Worm (Caenorhabditis elegans) whole organism, early embryonic: ENCODE results near the gene D2062.1.

ENCODE experiments used
- B0310.2 ChIP-seq: sonication (generic microtip); optimal IDR thresholded peaks from 2 replicates; lab custom pipeline; 2016; ENCODE audit warnings: mild to moderate bottlenecking, missing genetic modification characterization, missing compliant biosample characterization
- F13C5.2 ChIP-seq: sonication (generic microtip); optimal IDR thresholded peaks from 2 replicates; lab custom pipeline; 2017; ENCODE audit warnings: mild to moderate bottlenecking, missing genetic modification characterization, inconsistent platforms, missing compliant biosample characterization
- aly-1 ChIP-seq: sonication (generic microtip); optimal IDR thresholded peaks from 2 replicates; lab custom pipeline; 2016; ENCODE audit warnings: missing genetic modification characterization, missing compliant biosample characterization
- ama-1 ChIP-seq: fragments of 150-350 bp; optimal IDR thresholded peaks from 2 replicates; lab custom pipeline; 2014
- ceh-13 ChIP-seq: fragments of 200-800 bp; sonication (Bioruptor generic); optimal IDR thresholded peaks from 2 replicates; lab custom pipeline; 2018; ENCODE audit warnings: mild to moderate bottlenecking, missing genetic modification characterization, missing compliant biosample characterization
- ceh-36 ChIP-seq: sonication (generic microtip); optimal IDR thresholded peaks from 2 replicates; lab custom pipeline; 2016; ENCODE audit warnings: missing genetic modification characterization, inconsistent platforms, missing compliant biosample characterization
- ets-7 ChIP-seq: sonication (generic microtip); optimal IDR thresholded peaks from 2 replicates; lab custom pipeline; 2016; ENCODE audit warnings: missing genotype, missing genetic modification characterization, missing compliant biosample characterization
- flt-1 ChIP-seq: fragments of 200-800 bp; sonication (Bioruptor generic); IDR thresholded peaks from 2 replicates; pipeline ENCODE4 v1.3.6; 2022; ENCODE audit warnings: missing genetic modification characterization, missing compliant biosample characterization
- hmbx-1 ChIP-seq: sonication (generic microtip); optimal IDR thresholded peaks from 2 replicates; lab custom pipeline; 2016; ENCODE audit warnings: mild to moderate bottlenecking, missing genetic modification characterization, missing compliant biosample characterization
- hmg-4 ChIP-seq: fragments of 200-800 bp; sonication (Bioruptor generic); optimal IDR thresholded peaks from 2 replicates; lab custom pipeline; 2018; ENCODE audit warnings: mild to moderate bottlenecking, missing genetic modification characterization, missing compliant biosample characterization
- hnd-1 ChIP-seq: sonication (generic microtip); optimal IDR thresholded peaks from 2 replicates; lab custom pipeline; 2016; ENCODE audit warnings: missing genetic modification characterization, missing compliant biosample characterization
- pes-1 ChIP-seq: fragments of 200-800 bp; sonication (Bioruptor generic); IDR thresholded peaks from 2 replicates; pipeline ENCODE4 v1.3.6; 2022; ENCODE audit warnings: missing genetic modification reagents, missing genetic modification characterization, missing compliant biosample characterization
- scrt-1 ChIP-seq: fragments of 200-800 bp; sonication (Bioruptor generic); IDR thresholded peaks from 2 replicates; pipeline ENCODE4 v1.3.6; 2022; ENCODE audit warnings: missing genetic modification characterization, missing compliant biosample characterization
- sea-1 ChIP-seq: fragments of 200-800 bp; sonication (Bioruptor generic); conservative IDR thresholded peaks from 2 replicates; pipeline ENCODE4 v1.3.6; 2022; ENCODE audit warnings: missing genetic modification characterization, missing compliant biosample characterization
- tbx-11 ChIP-seq: fragments of 200-800 bp; sonication (Bioruptor generic); IDR thresholded peaks from 2 replicates; pipeline ENCODE4 v1.3.6; 2022; ENCODE audit warnings: missing genetic modification characterization, missing compliant biosample characterization
- tbx-37 ChIP-seq: fragments of 200-800 bp; sonication (Bioruptor generic); conservative IDR thresholded peaks from 2 replicates; pipeline ENCODE4 v1.3.6; 2022; ENCODE audit warnings: missing genetic modification reagents, missing genetic modification characterization, missing compliant biosample characterization
- tra-4 ChIP-seq: sonication (generic microtip); optimal IDR thresholded peaks from 2 replicates; lab custom pipeline; 2017; ENCODE audit warnings: missing genetic modification characterization, missing compliant biosample characterization

D2062.1 gene

ce11 chrII:2627154-2627799 is 4.0 kb upstream of the D2062.1 start, which contains the start of gene sri-71:
Gene sri-71 (plus strand): TSS chrII:2627749.
- no peak for TF ChIP-seq scrt-1 (GFP tag; lab: Robert Waterston, UW)
- no peak for TF ChIP-seq ama-1
- no peak for TF ChIP-seq ceh-13 (GFP tag; lab: Kevin White, UChicago)
- no peak for TF ChIP-seq tbx-11 (GFP tag; lab: Robert Waterston, UW)
- TF ChIP-seq ceh-36 (tag; lab: Kevin White, UChicago) = no peak
- TF ChIP-seq hmbx-1 (tag; lab: Kevin White, UChicago) = no peak
- no peak for TF ChIP-seq F13C5.2 (tag; lab: Kevin White, UChicago)
- no peak for TF ChIP-seq hnd-1 (tag; lab: Kevin White, UChicago)
- no peak for TF ChIP-seq flt-1
- no peak for TF ChIP-seq ets-7 (tag; lab: Kevin White, UChicago)
- no peak for TF ChIP-seq tra-4 (tag; lab: Kevin White, UChicago)

ce11 chrII:2628401-2628800 is 2.9 kb upstream of the D2062.1 start:
- TF ChIP-seq sea-1 = no peak
- TF ChIP-seq B0310.2 (tag; lab: Kevin White, UChicago) = no peak
- TF ChIP-seq tbx-11 (GFP tag; lab: Robert Waterston, UW) = no peak
- no peak for TF ChIP-seq hmg-4
- no peak for TF ChIP-seq F13C5.2 (tag; lab: Kevin White, UChicago)
- no peak for TF ChIP-seq tbx-37
- no peak for TF ChIP-seq pes-1 (GFP tag; lab: Robert Waterston, UW)
- TF ChIP-seq aly-1 (tag; lab: Kevin White, UChicago) = no peak
- no peak for TF ChIP-seq flt-1
- no peak for TF ChIP-seq tra-4 (tag; lab: Kevin White, UChicago)
- TF ChIP-seq hnd-1 (tag; lab: Kevin White, UChicago) = no peak
- no peak for TF ChIP-seq scrt-1 (GFP tag; lab: Robert Waterston, UW)

ce11 chrII:2629270-2629669 is 2.0 kb upstream of the D2062.1 start, which contains the start of gene sri-37:
Gene sri-37 (plus strand): TSS chrII:2629570.
- TF ChIP-seq tra-4 (tag; lab: Kevin White, UChicago) (no peak), scrt-1 (GFP tag; lab: Robert Waterston, UW) (no peak), hmbx-1 (tag; lab: Kevin White, UChicago) (no peak), ceh-13 (GFP tag; lab: Kevin White, UChicago) (no peak), hmg-4 (no peak), ets-7 (tag; lab: Kevin White, UChicago) (no peak), F13C5.2 (tag; lab: Kevin White, UChicago) (no peak), ama-1 (no peak), sea-1 (no peak), tbx-11 (GFP tag; lab: Robert Waterston, UW) (no peak), flt-1 (no peak), hnd-1 (tag; lab: Kevin White, UChicago) (no peak), tbx-37 (no peak), ceh-36 (tag; lab: Kevin White, UChicago) (no peak), B0310.2 (tag; lab: Kevin White, UChicago) (no peak), pes-1 (GFP tag; lab: Robert Waterston, UW) (no peak), aly-1 (tag; lab: Kevin White, UChicago) (no peak)

ce11 chrII:2632194-2632593 is 925 bp downstream of the D2062.1 start:
- TF ChIP-seq ceh-36 (tag; lab: Kevin White, UChicago) = peak; percentile 76

- no peak for TF ChIP-seq scrt-1 (GFP tag; lab: Robert Waterston, UW)
- no peak for TF ChIP-seq flt-1
- no peak for TF ChIP-seq aly-1 (tag; lab: Kevin White, UChicago)
- no peak for TF ChIP-seq ceh-13 (GFP tag; lab: Kevin White, UChicago)
- TF ChIP-seq ceh-36 (tag; lab: Kevin White, UChicago) = no peak
- no peak for TF ChIP-seq pes-1 (GFP tag; lab: Robert Waterston, UW)
- no peak for TF ChIP-seq ets-7 (tag; lab: Kevin White, UChicago)
- TF ChIP-seq B0310.2 (tag; lab: Kevin White, UChicago) = no peak
- no peak for TF ChIP-seq hmbx-1 (tag; lab: Kevin White, UChicago)
- TF ChIP-seq tbx-11 (GFP tag; lab: Robert Waterston, UW) = no peak
- TF ChIP-seq hnd-1 (tag; lab: Kevin White, UChicago) = no peak
- TF ChIP-seq hmg-4 = no peak
- TF ChIP-seq tra-4 (tag; lab: Kevin White, UChicago) = no peak
- no peak for TF ChIP-seq sea-1
Observed at ce11 chrII:2637359-2637758, 6.1 kb downstream of the D2062.1 start, which contains the start of gene F22E5.21. Gene F22E5.21 (minus strand): TSS chrII:2637459.

- no peak for TF ChIP-seq hnd-1 (tag; lab: Kevin White, UChicago)
- TF ChIP-seq pes-1 (GFP tag; lab: Robert Waterston, UW) = no peak
Observed at ce11 chrII:2638062-2638461, 6.8 kb downstream of the D2062.1 start, which contains the start of gene F22E5.9. Gene F22E5.9 (plus strand): TSS chrII:2638388.

ce11 chrII:2639401-2640088 is 8.3 kb downstream of the D2062.1 start, which contains the start of gene F22E5.8:
Gene F22E5.8 (plus strand): TSS chrII:2640038.
- peak; percentile 58 for TF ChIP-seq ceh-36 (tag; lab: Kevin White, UChicago)
- 0 out of 2 replicates have a peak, but pooled peaks have one; percentile 10 for TF ChIP-seq pes-1 (GFP tag; lab: Robert Waterston, UW)
